Fruit fly (Drosophila melanogaster) whole organism, adult: ENCODE data around the gene Tnpo.
"Not testable (repeated sequence)": the region's sequence is repeated elsewhere in the genome, so short reads cannot be mapped to it uniquely, and the experiment has no call there.

ENCODE experiments used
- CG11617 ChIP-seq: fragments of 200-800 bp; sonication (Bioruptor generic); optimal IDR thresholded peaks from 2 replicates; lab custom pipeline; 2017; ENCODE audit warnings: mild to moderate bottlenecking, missing biosample characterization, missing genetic modification reagents, missing genetic modification characterization
- CG12768 ChIP-seq: fragments of 200-800 bp; sonication (Bioruptor generic); optimal IDR thresholded peaks from 2 replicates; lab custom pipeline; 2017; ENCODE audit warnings: missing biosample characterization, missing genetic modification characterization, mild to moderate bottlenecking, moderate library complexity, missing genetic modification reagents
- CG14711 ChIP-seq: fragments of 200-800 bp; sonication (Bioruptor generic); optimal IDR thresholded peaks from 2 replicates; lab custom pipeline; 2018; ENCODE audit warnings: missing biosample characterization, mild to moderate bottlenecking, missing genetic modification characterization, moderate library complexity
- CG1620 ChIP-seq: fragments of 200-800 bp; sonication (Bioruptor generic); optimal IDR thresholded peaks from 2 replicates; lab custom pipeline; 2016; ENCODE audit warnings: missing biosample characterization, missing genetic modification characterization
- CG33017 ChIP-seq: fragments of 200-800 bp; sonication (Bioruptor generic); optimal IDR thresholded peaks from 2 replicates; lab custom pipeline; 2018; ENCODE audit warnings: missing biosample characterization, mild to moderate bottlenecking, missing genetic modification characterization, moderate library complexity
- CG5204 ChIP-seq: fragments of 200-800 bp; sonication (Bioruptor generic); optimal IDR thresholded peaks from 2 replicates; lab custom pipeline; 2016; ENCODE audit warnings: missing biosample characterization, missing genetic modification characterization
- CG7045 ChIP-seq: fragments of 200-800 bp; sonication (Bioruptor generic); optimal IDR thresholded peaks from 2 replicates; lab custom pipeline; 2017; ENCODE audit warnings: missing biosample characterization, mild to moderate bottlenecking, missing genetic modification characterization
- CG7101 ChIP-seq: fragments of 200-800 bp; sonication (Bioruptor generic); optimal IDR thresholded peaks from 2 replicates; lab custom pipeline; 2018; ENCODE audit warnings: missing biosample characterization, mild to moderate bottlenecking, missing genetic modification characterization, moderate library complexity
- Clk ChIP-seq: fragments of 200-800 bp; sonication (Bioruptor generic); optimal IDR thresholded peaks from 2 replicates; lab custom pipeline; 2017; ENCODE audit warnings: missing biosample characterization, missing genetic modification characterization
- Crg-1 ChIP-seq: fragments of 200-800 bp; sonication (Bioruptor generic); optimal IDR thresholded peaks from 2 replicates; lab custom pipeline; 2016; ENCODE audit warnings: missing biosample characterization, missing genetic modification characterization
- Hr96 ChIP-seq: fragments of 200-800 bp; sonication (Bioruptor generic); optimal IDR thresholded peaks from 2 replicates; lab custom pipeline; 2016; ENCODE audit warnings: missing biosample characterization, missing genetic modification characterization
- Mnt ChIP-seq: fragments of 200-800 bp; sonication (Bioruptor generic); optimal IDR thresholded peaks from 2 replicates; lab custom pipeline; 2016; ENCODE audit warnings: missing biosample characterization, mild to moderate bottlenecking, missing genetic modification characterization
- bab1 ChIP-seq: fragments of 200-800 bp; sonication (Bioruptor generic); optimal IDR thresholded peaks from 3 replicates; lab custom pipeline; 2019; ENCODE audit warnings: missing biosample characterization, mild to moderate bottlenecking, missing genetic modification characterization, moderate library complexity
- cic ChIP-seq: fragments of 200-800 bp; sonication (Bioruptor generic); optimal IDR thresholded peaks from 2 replicates; lab custom pipeline; 2017; ENCODE audit warnings: missing biosample characterization, mild to moderate bottlenecking, missing genetic modification characterization, moderate library complexity
- cnc ChIP-seq, 2 experiments: fragments of >200 bp; optimal IDR thresholded peaks; 2 replicates each; lab custom pipeline; 2017
- kay ChIP-seq: fragments of 200-800 bp; sonication (Bioruptor generic); peaks from one replicate; lab custom pipeline; 2016; ENCODE audit warnings: missing biosample characterization, missing genetic modification characterization, borderline replicate concordance
- ovo ChIP-seq: fragments of 200-800 bp; sonication (Bioruptor generic); optimal IDR thresholded peaks from 2 replicates; lab custom pipeline; 2016; ENCODE audit warnings: missing biosample characterization, missing genetic modification characterization
- pad ChIP-seq: fragments of 200-800 bp; sonication (Bioruptor generic); optimal IDR thresholded peaks from 3 replicates; lab custom pipeline; 2017; ENCODE audit warnings: missing biosample characterization, missing genetic modification characterization, mild to moderate bottlenecking, moderate library complexity, missing genetic modification reagents
- tj ChIP-seq: fragments of 200-800 bp; sonication (Bioruptor generic); optimal IDR thresholded peaks from 3 replicates; lab custom pipeline; 2017; ENCODE audit warnings: missing biosample characterization, mild to moderate bottlenecking, missing genetic modification characterization, moderate library complexity
- toe ChIP-seq: fragments of 200-800 bp; sonication (Bioruptor generic); optimal IDR thresholded peaks from 2 replicates; lab custom pipeline; 2016; ENCODE audit warnings: missing biosample characterization, missing genetic modification characterization

The Tnpo gene

DNA sequence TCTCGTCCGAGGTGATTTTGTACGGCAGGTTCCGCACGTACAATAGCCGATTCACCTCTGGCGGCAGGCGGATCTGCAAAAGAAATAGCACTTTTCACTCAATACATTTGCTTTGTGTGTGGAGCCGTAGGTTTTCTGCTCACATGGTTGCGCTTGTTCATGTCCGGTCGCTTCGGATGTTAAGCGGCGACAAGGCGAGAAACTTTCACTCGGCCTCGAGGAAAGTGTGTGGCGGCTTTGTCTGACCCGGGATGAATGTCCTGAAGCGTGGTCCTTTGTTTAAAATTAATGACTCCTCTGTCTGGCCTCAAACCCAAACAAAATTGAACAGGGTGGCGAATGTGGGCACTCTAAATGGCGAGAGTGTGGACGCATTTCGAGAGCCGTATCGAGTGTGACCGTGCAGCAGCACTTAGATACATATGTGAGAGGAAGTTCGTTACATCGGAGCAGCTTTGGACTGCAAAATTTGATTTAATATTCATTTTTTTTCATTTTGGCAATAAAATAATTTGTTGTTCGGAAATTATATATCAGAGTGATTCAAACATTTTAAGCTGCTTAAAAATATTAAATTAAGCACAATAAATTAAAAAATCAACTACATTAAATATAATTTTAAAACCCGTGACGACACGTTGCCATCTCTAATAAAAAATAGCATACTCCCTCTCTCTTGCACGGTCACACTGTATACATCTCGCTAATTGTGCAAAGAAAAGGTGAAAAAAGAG is at the start of gene Tnpo, which contains the start of gene Sf3b6:
Tnpo (plus strand) TSS at position 659 of the 734 bp plus-strand sequence.
Sf3b6 (minus strand) TSS at position 358 of the 734 bp plus-strand sequence.
- TF ChIP-seq kay (GFP tag; lab: Kevin White, UChicago) (no peak), CG7101 (tag; lab: Kevin White, UChicago) (peak; percentile 86), bab1 (GFP tag; lab: Kevin White, UChicago) (peak; percentile 70), cic (GFP tag; lab: Kevin White, UChicago) (no peak), pad (peak; percentile 66), Mnt (GFP tag; lab: Kevin White, UChicago) (peak; percentile 52), Clk (peak; percentile 79), CG12768 (GFP tag; lab: Kevin White, UChicago) (peak; percentile 84), CG1620 (GFP tag; lab: Kevin White, UChicago) (peak; percentile 84), cnc (optimal IDR thresholded peaks at IDR 0.05; lab: Kevin White, UChicago) (no peak), CG11617 (GFP tag; lab: Kevin White, UChicago) (peak; percentile 85), Hr96 (peak; percentile 78), CG33017 (peak; percentile 75), CG7045 (GFP tag; lab: Kevin White, UChicago) (peak; percentile 77), tj (GFP tag; lab: Kevin White, UChicago) (peak; percentile 67), CG5204 (GFP tag; lab: Kevin White, UChicago) (peak; percentile 78), ovo (GFP tag; lab: Kevin White, UChicago) (peak; percentile 73), CG14711 (tag; lab: Kevin White, UChicago) (peak; percentile 72), toe (GFP tag; lab: Kevin White, UChicago) (peak; percentile 90), Crg-1 (GFP tag; lab: Kevin White, UChicago) (peak; percentile 74)

DNA sequence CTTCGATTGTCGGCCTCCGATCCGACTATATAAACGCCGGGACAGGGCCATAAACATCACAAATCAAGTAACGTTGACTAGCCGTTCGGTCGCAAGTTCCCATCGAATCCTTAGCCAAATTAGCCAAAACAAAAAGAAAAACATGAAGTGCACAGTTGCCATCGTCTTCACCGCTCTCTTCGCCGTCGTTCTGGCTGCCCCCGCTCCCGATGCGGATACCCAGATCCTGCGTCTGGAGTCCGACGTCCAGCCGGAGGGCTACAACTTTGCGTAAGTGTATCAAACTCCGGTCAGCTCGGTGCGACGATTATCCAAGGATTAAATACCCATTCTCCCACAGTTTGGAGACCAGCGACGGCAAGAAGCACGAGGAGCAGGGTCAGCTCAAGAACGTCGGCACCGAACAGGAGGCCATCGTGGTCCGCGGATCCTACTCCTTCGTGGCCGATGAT is 48.5 kb upstream of the Tnpo start, which contains the start of gene Lcp65Ac:
Lcp65Ac (plus strand) TSS at position 51 of the 452 bp plus-strand sequence.
- TF ChIP-seq kay (GFP tag; lab: Kevin White, UChicago) (no peak), CG7101 (tag; lab: Kevin White, UChicago) (no peak), ovo (GFP tag; lab: Kevin White, UChicago) (no peak), Mnt (GFP tag; lab: Kevin White, UChicago) (no peak), Clk (no peak), bab1 (GFP tag; lab: Kevin White, UChicago) (no peak)

DNA sequence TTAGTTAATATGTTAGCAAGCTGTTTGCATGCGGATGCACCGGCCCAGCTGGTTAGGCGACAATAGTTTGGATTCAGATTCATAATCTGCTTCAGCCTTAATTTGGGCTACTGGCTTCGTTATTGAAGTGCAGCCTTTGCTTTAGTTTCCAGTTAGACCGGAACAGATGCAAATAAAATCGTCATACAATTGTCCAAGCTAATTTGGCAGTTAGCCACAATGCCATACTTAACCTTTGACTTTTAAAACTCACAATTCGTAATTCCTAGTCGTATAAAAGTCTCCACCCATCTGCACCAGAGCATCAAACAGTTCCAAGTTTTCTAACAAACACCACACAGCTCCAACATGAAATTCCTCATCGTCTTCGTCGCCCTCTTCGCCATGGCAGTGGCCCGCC is 46.9 kb upstream of the Tnpo start, which contains the start of gene Lcp65Ab2:
Lcp65Ab2 (plus strand) TSS at position 301 of the 400 bp plus-strand sequence.
- TF ChIP-seq pad; CG33017; CG12768 (GFP tag; lab: Kevin White, UChicago): not testable (repeated sequence)

dm6 chr3L:6147887-6148286 is 45.4 kb upstream of the Tnpo start, which contains the start of gene Cpr65Ax1:
Gene Cpr65Ax1 (minus strand): TSS chr3L:6147987.
- not testable (repeated sequence) for TF ChIP-seq CG1620 (GFP tag; lab: Kevin White, UChicago); CG14711 (tag; lab: Kevin White, UChicago); Hr96

dm6 chr3L:6149248-6149647 is 44.0 kb upstream of the Tnpo start, which contains the start of gene Lcp65Ab1:
Gene Lcp65Ab1 (plus strand): TSS chr3L:6149548.
- not testable (repeated sequence) for TF ChIP-seq cnc (optimal IDR thresholded peaks at IDR 0.05; lab: Kevin White, UChicago); pad; CG33017

dm6 chr3L:6150757-6151354 is 42.4 kb upstream of the Tnpo start, which contains the start of the genes Cpr65Ax2 and Lcp65Aa:
Gene Cpr65Ax2 (minus strand): TSS chr3L:6150857.
Gene Lcp65Aa (plus strand): TSS chr3L:6151304.
- TF ChIP-seq pad; cnc (optimal IDR thresholded peaks at IDR 0.05; lab: Kevin White, UChicago); CG5204 (GFP tag; lab: Kevin White, UChicago): not testable (repeated sequence)

dm6 chr3L:6152531-6152930 is 40.7 kb upstream of the Tnpo start, which contains the start of gene Acp65Aa:
Gene Acp65Aa (minus strand): TSS chr3L:6152745.
- TF ChIP-seq CG11617 (GFP tag; lab: Kevin White, UChicago) (no peak), kay (GFP tag; lab: Kevin White, UChicago) (no peak), CG14711 (tag; lab: Kevin White, UChicago) (no peak), toe (GFP tag; lab: Kevin White, UChicago) (no peak), CG1620 (GFP tag; lab: Kevin White, UChicago) (no peak), bab1 (GFP tag; lab: Kevin White, UChicago) (no peak), Clk (no peak), pad (no peak), CG5204 (GFP tag; lab: Kevin White, UChicago) (no peak), Hr96 (no peak), ovo (GFP tag; lab: Kevin White, UChicago) (no peak), cnc (optimal IDR thresholded peaks at IDR 0.05; lab: Kevin White, UChicago) (no peak), tj (GFP tag; lab: Kevin White, UChicago) (no peak), Crg-1 (GFP tag; lab: Kevin White, UChicago) (no peak), CG33017 (no peak), CG12768 (GFP tag; lab: Kevin White, UChicago) (no peak), CG7045 (GFP tag; lab: Kevin White, UChicago) (no peak), Mnt (GFP tag; lab: Kevin White, UChicago) (no peak), CG7101 (tag; lab: Kevin White, UChicago) (no peak)
